Worm (Caenorhabditis elegans): ENCODE results near the gene Y54F10BM.23.
"Not testable (repeated sequence)": the region's sequence is repeated elsewhere in the genome, so short reads cannot be mapped to it uniquely, and the experiment has no call there.

The Y54F10BM.23 gene

ce11 chrIII:2265986-2266701 is 13.2 kb downstream of the Y54F10BM.23 start, which contains the start of gene fbxa-9:
TSS of gene fbxa-9 (plus strand) at chrIII:2266651.
- TF ChIP-seq elt-1 (tag; optimal IDR thresholded peaks at IDR 0.05) (no peak), elt-3 (tag; optimal IDR thresholded peaks at IDR 0.05) (no peak), fos-1 (tag; optimal IDR thresholded peaks at IDR 0.05) (peak; percentile 58)

DNA sequence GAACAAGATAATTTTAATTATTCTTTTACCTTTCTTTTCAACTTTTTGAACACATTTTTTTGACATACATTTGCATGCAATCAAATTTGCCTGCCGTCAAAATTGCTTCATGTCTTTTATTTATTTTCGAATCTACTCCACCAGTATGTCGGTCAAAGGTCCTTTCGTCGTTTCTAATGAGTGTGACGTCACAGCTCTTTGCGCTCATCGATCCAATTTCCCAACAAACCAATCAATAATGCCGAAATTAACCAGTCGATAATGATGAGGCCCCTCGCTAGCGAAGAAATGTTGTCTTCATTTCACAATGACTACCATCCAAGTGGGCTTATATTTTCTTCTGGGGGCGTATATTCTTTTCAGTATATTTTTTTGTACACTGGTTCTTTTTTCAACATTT is 16.4 kb downstream of the Y54F10BM.23 start, which contains the start of gene Y54F10BM.6:
TSS of gene Y54F10BM.6 (plus strand) at position 301 of the 400 bp plus-strand sequence.
- TF ChIP-seq crh-2 (tag; optimal IDR thresholded peaks at IDR 0.05), result no peak
- no peak for TF ChIP-seq ZK546.5 (tag; optimal IDR thresholded peaks at IDR 0.05)
- TF ChIP-seq aly-2 (tag; optimal IDR thresholded peaks at IDR 0.05), result no peak
- no peak for TF ChIP-seq sma-3 (GFP tag; optimal IDR thresholded peaks at IDR 0.05)
- no peak for TF ChIP-seq ceh-16 (tag; optimal IDR thresholded peaks at IDR 0.05)
- TF ChIP-seq R02D3.7 (tag; optimal IDR thresholded peaks at IDR 0.05), result no peak
- no peak for TF ChIP-seq unc-62 (GFP tag; optimal IDR thresholded peaks at IDR 0.05)
- no peak for TF ChIP-seq nhr-129 (tag; optimal IDR thresholded peaks at IDR 0.05)
- no peak for TF ChIP-seq lsy-2 (tag; optimal IDR thresholded peaks at IDR 0.05)
- TF ChIP-seq mbf-1 (tag; optimal IDR thresholded peaks at IDR 0.05), result no peak
- no peak for TF ChIP-seq F13H6.1 (tag; optimal IDR thresholded peaks at IDR 0.05)
- no peak for TF ChIP-seq ceh-82 (tag; optimal IDR thresholded peaks at IDR 0.05)
- TF ChIP-seq gmeb-1 (tag; optimal IDR thresholded peaks at IDR 0.05), result no peak

DNA sequence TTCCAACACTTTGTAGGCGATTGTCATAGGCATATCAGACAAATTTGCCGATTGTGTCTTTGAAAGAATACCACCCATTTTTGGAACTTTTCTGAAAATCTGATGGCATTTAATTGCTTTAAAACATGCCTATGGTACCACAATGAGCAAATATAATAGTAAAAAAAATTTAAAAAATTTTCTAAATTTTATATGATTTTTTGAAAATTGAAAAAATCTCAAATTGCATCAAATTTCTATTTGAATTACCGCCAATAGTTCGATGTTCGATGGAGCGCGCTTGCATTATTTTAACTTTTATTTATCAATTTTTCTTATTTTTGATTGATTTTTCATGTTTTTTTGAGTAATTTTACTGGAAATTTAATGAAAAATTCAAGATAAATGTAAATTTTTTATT is 18.0 kb downstream of the Y54F10BM.23 start, which contains the start of gene fbxa-42:
TSS of gene fbxa-42 (minus strand) at position 101 of the 400 bp plus-strand sequence.
- not testable (repeated sequence) for TF ChIP-seq lin-11 (tag; optimal IDR thresholded peaks at IDR 0.05); skn-1 (tag; optimal IDR thresholded peaks at IDR 0.05); ama-1 (optimal IDR thresholded peaks at IDR 0.05)

- no peak for TF ChIP-seq nhr-10 (tag; optimal IDR thresholded peaks at IDR 0.05)
- no peak for TF ChIP-seq gmeb-1 (tag; optimal IDR thresholded peaks at IDR 0.05)
- TF ChIP-seq ama-1 (optimal IDR thresholded peaks at IDR 0.05), result no peak
- TF ChIP-seq nhr-129 (tag; optimal IDR thresholded peaks at IDR 0.05), result no peak
- TF ChIP-seq nhr-21 (tag; optimal IDR thresholded peaks at IDR 0.05), result no peak
- no peak for TF ChIP-seq lin-39 (tag; optimal IDR thresholded peaks at IDR 0.05)
- TF ChIP-seq mbf-1 (tag; optimal IDR thresholded peaks at IDR 0.05), result no peak
- no peak for TF ChIP-seq fos-1 (tag; optimal IDR thresholded peaks at IDR 0.05)
- TF ChIP-seq crh-2 (tag; optimal IDR thresholded peaks at IDR 0.05), result no peak
- TF ChIP-seq nhr-6 (tag; optimal IDR thresholded peaks at IDR 0.05), result no peak
- no peak for TF ChIP-seq ZK546.5 (tag; optimal IDR thresholded peaks at IDR 0.05)
- TF ChIP-seq dmd-4 (tag; optimal IDR thresholded peaks at IDR 0.05), result no peak
- no peak for TF ChIP-seq ceh-16 (tag; optimal IDR thresholded peaks at IDR 0.05)
- no peak for TF ChIP-seq unc-55 (GFP tag; optimal IDR thresholded peaks at IDR 0.05)
- no peak for TF ChIP-seq nhr-12 (tag; optimal IDR thresholded peaks at IDR 0.05)
- TF ChIP-seq egl-27 (tag; optimal IDR thresholded peaks at IDR 0.05), result no peak
- no peak for TF ChIP-seq sem-4 (tag; optimal IDR thresholded peaks at IDR 0.05)
These were observed 20.0 kb downstream of the Y54F10BM.23 start for ce11 chrIII:2259329-2259728.

DNA sequence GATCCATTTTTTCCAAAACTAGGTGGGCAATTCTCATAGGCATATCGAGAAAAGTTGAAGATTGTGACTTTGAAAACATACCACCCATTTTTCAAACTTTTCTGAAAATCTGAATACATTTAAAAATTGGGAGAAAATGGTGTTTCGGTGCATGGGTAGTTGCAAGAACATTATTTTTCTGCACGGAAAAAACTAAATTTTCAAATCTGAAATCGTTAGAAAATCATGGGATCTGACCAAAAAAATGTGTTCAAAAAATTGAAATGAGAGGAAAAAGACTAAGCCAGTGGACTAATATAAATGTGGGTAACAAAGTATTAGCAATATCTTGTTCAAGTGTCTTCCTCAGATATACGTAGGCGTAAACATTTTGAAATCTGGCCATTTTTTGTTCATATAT is 20.5 kb downstream of the Y54F10BM.23 start, which contains the start of gene fbxa-43:
TSS of gene fbxa-43 (minus strand) at position 101 of the 400 bp plus-strand sequence.
- TF ChIP-seq ztf-4 (tag; optimal IDR thresholded peaks at IDR 0.05), result no peak
- TF ChIP-seq sem-4 (tag; optimal IDR thresholded peaks at IDR 0.05), result no peak
- no peak for TF ChIP-seq blmp-1 (tag; optimal IDR thresholded peaks at IDR 0.05; ENCODE audit: insufficient read depth)
- TF ChIP-seq ceh-16 (tag; optimal IDR thresholded peaks at IDR 0.05), result no peak
- no peak for TF ChIP-seq unc-55 (GFP tag; optimal IDR thresholded peaks at IDR 0.05)
- no peak for TF ChIP-seq peb-1 (tag; optimal IDR thresholded peaks at IDR 0.05)
- TF ChIP-seq ztf-1 (GFP tag; conservative IDR thresholded peaks at IDR 0.05), result no peak
- TF ChIP-seq sma-9 (GFP tag; optimal IDR thresholded peaks at IDR 0.05), result no peak
- TF ChIP-seq sma-9 (tag; optimal IDR thresholded peaks at IDR 0.05), result no peak

All from whole organism, L2 larva.